Worm (Caenorhabditis elegans) whole organism, L4/young adult: ENCODE measurements around the gene msra-1.

Experiments used
- W03F9.2 ChIP-seq: fragments of 150-350 bp; optimal IDR thresholded peaks from 2 replicates; lab custom pipeline; 2014; ENCODE audit warnings: missing biosample characterization, missing genetic modification characterization
- dao-5 ChIP-seq: sonication (generic microtip); optimal IDR thresholded peaks from 2 replicates; lab custom pipeline; 2016; ENCODE audit warnings: missing genotype, missing genetic modification characterization, moderate library complexity, missing compliant biosample characterization
- him-1 ChIP-seq: sonication (generic microtip); optimal IDR thresholded peaks from 2 replicates; lab custom pipeline; 2016; ENCODE audit warnings: missing genotype, missing genetic modification reagents, missing genetic modification characterization, missing compliant biosample characterization

ce11 chrII:7393922-7394689 is 30.3 kb upstream of the msra-1 start:
- peak; percentile 10 for TF ChIP-seq W03F9.2 (tag; lab: Kevin White, UChicago)
- no peak for TF ChIP-seq dao-5 (tag; lab: Kevin White, UChicago)
- no peak for TF ChIP-seq him-1
